Worm (Caenorhabditis elegans): Measurements from ENCODE around the gene K02A2.5.

- TF ChIP-seq W03F9.2 (tag; optimal IDR thresholded peaks at IDR 0.05) (no peak), him-1 (tag; optimal IDR thresholded peaks at IDR 0.05) (no peak)
Measured at ce11 chrII:7404001-7404400, 7.8 kb downstream of the K02A2.5 start.

Data from whole organism, L4/young adult.